Worm (Caenorhabditis elegans) whole organism, young adult: Measurements from ENCODE around the gene hrg-7.

Experiments used
- B0019.2 ChIP-seq: fragments of 200-800 bp; sonication (Bioruptor generic); conservative IDR thresholded peaks from 2 replicates; pipeline ENCODE4 v1.3.6; 2022; ENCODE audit warnings: missing genetic modification reagents, missing genetic modification characterization, missing compliant biosample characterization
- D2030.7 ChIP-seq: fragments of 200-800 bp; sonication (Bioruptor generic); IDR thresholded peaks from 2 replicates; pipeline ENCODE4 v1.3.6; 2022; ENCODE audit warnings: missing genetic modification reagents, missing genetic modification characterization, missing compliant biosample characterization
- F33H1.4 ChIP-seq: fragments of 200-800 bp; sonication (Bioruptor generic); IDR thresholded peaks from 2 replicates; pipeline ENCODE4 v1.3.6; 2022; ENCODE audit warnings: missing genetic modification reagents, missing genetic modification characterization, missing compliant biosample characterization
- F37B4.10 ChIP-seq: fragments of 200-800 bp; sonication (Bioruptor generic); IDR thresholded peaks from 2 replicates; pipeline ENCODE4 v1.3.6; 2022; ENCODE audit warnings: missing genetic modification characterization, missing compliant biosample characterization
- F49E8.2 ChIP-seq: sonication (generic microtip); optimal IDR thresholded peaks from 3 replicates; lab custom pipeline; 2017; ENCODE audit warnings: missing genetic modification characterization, mild to moderate bottlenecking, missing compliant biosample characterization, antibody characterized with exemption, moderate library complexity; ENCODE audit not compliant: insufficient read depth
- F55B11.4 ChIP-seq: sonication (generic microtip); optimal IDR thresholded peaks from 2 replicates; lab custom pipeline; 2016; ENCODE audit warnings: missing compliant biosample characterization, missing genetic modification characterization, borderline replicate concordance; ENCODE audit not compliant: insufficient read depth
- F57C9.4 ChIP-seq: sonication (generic microtip); optimal IDR thresholded peaks from 2 replicates; lab custom pipeline; 2017; ENCODE audit warnings: mild to moderate bottlenecking, missing genetic modification characterization, missing compliant biosample characterization
- Y56A3A.18 ChIP-seq: fragments of 200-800 bp; sonication (Bioruptor generic); IDR thresholded peaks from 2 replicates; pipeline ENCODE4 v1.3.6; 2022; ENCODE audit warnings: missing genetic modification reagents, missing genetic modification characterization, missing compliant biosample characterization
- Y79H2A.3 ChIP-seq: fragments of 200-800 bp; sonication (Bioruptor generic); conservative IDR thresholded peaks from 2 replicates; pipeline ENCODE4 v1.3.6; 2022; ENCODE audit warnings: missing genetic modification reagents, missing genetic modification characterization, missing compliant biosample characterization
- aptf-2 ChIP-seq: fragments of 200-800 bp; sonication (Bioruptor generic); conservative IDR thresholded peaks from 2 replicates; pipeline ENCODE4 v1.3.6; 2022; ENCODE audit warnings: missing genetic modification reagents, missing genetic modification characterization, missing compliant biosample characterization
- atf-7 ChIP-seq: sonication (generic microtip); optimal IDR thresholded peaks from 2 replicates; lab custom pipeline; 2017; ENCODE audit warnings: mild to moderate bottlenecking, missing genetic modification characterization, missing compliant biosample characterization
- attf-3 ChIP-seq: fragments of 200-800 bp; sonication (Bioruptor generic); conservative IDR thresholded peaks from 2 replicates; pipeline ENCODE4 v1.3.6; 2022; ENCODE audit warnings: missing genetic modification reagents, missing genetic modification characterization, missing compliant biosample characterization
- ccch-3 ChIP-seq: fragments of 200-800 bp; sonication (Bioruptor generic); optimal IDR thresholded peaks from 2 replicates; lab custom pipeline; 2018; ENCODE audit warnings: mild to moderate bottlenecking, missing genetic modification characterization, missing compliant biosample characterization
- cebp-1 ChIP-seq, 2 experiments: fragments of 200-800 bp in 1 of 2; sonication (Bioruptor generic) in 1 of 2; sonication (generic microtip) in 1 of 2; IDR thresholded peaks in 1 of 2; optimal IDR thresholded peaks in 1 of 2; 2 replicates each; pipeline versions ENCODE4 v1.3.6 to Lab custom; 2017 to 2022; ENCODE audit warnings: missing compliant biosample characterization in 2 of 2, missing genetic modification characterization in 2 of 2, mild to moderate bottlenecking in 1 of 2, missing genetic modification reagents in 1 of 2, moderate library complexity in 1 of 2
- ceh-40 ChIP-seq: fragments of 200-800 bp; sonication (Bioruptor generic); IDR thresholded peaks from 2 replicates; pipeline ENCODE4 v1.3.6; 2022; ENCODE audit warnings: missing genetic modification characterization, missing compliant biosample characterization
- ceh-58 ChIP-seq: fragments of 200-800 bp; sonication (Bioruptor generic); IDR thresholded peaks from 2 replicates; pipeline ENCODE4 v1.3.6; 2022; ENCODE audit warnings: missing genetic modification characterization, missing compliant biosample characterization
- ceh-79 ChIP-seq: sonication (generic microtip); optimal IDR thresholded peaks from 2 replicates; lab custom pipeline; 2017; ENCODE audit warnings: mild to moderate bottlenecking, missing genetic modification characterization, missing compliant biosample characterization
- ceh-91 ChIP-seq: fragments of 200-800 bp; sonication (Bioruptor generic); IDR thresholded peaks from 2 replicates; pipeline ENCODE4 v1.3.6; 2022; ENCODE audit warnings: missing genetic modification reagents, missing genetic modification characterization, missing compliant biosample characterization
- dox-1 ChIP-seq: fragments of 200-800 bp; sonication (Bioruptor generic); IDR thresholded peaks from 2 replicates; pipeline ENCODE4 v1.3.6; 2022; ENCODE audit warnings: missing genetic modification reagents, missing genetic modification characterization, missing compliant biosample characterization
- efl-1 ChIP-seq: fragments of 150-350 bp; optimal IDR thresholded peaks from 2 replicates; lab custom pipeline; 2014; ENCODE audit warnings: missing biosample characterization, missing genetic modification reagents, missing genetic modification characterization
- ekl-4 ChIP-seq: fragments of 200-800 bp; sonication (Bioruptor generic); IDR thresholded peaks from 2 replicates; pipeline ENCODE4 v1.3.6; 2022; ENCODE audit warnings: missing genetic modification reagents, missing genetic modification characterization, missing compliant biosample characterization
- hlh-26 ChIP-seq: fragments of 200-800 bp; sonication (Bioruptor generic); conservative IDR thresholded peaks from 2 replicates; pipeline ENCODE4 v1.3.6; 2022; ENCODE audit warnings: missing genetic modification reagents, missing genetic modification characterization, missing compliant biosample characterization
- let-526 ChIP-seq: fragments of 200-800 bp; sonication (Bioruptor generic); IDR thresholded peaks from 2 replicates; pipeline ENCODE4 v1.3.6; 2022; ENCODE audit warnings: missing genetic modification reagents, missing genetic modification characterization, missing compliant biosample characterization
- let-607 ChIP-seq, 2 experiments: fragments of 200-800 bp in 1 of 2; sonication (Bioruptor generic) in 1 of 2; sonication (generic microtip) in 1 of 2; optimal IDR thresholded peaks; 2 replicates each; lab custom pipeline; 2016 to 2018; ENCODE audit warnings: mild to moderate bottlenecking in 2 of 2, missing compliant biosample characterization in 2 of 2, missing genetic modification characterization in 2 of 2, moderate library complexity in 2 of 2, missing genotype in 1 of 2
- lin-26 ChIP-seq: fragments of 200-800 bp; sonication (Bioruptor generic); IDR thresholded peaks from 2 replicates; pipeline ENCODE4 v1.3.6; 2022; ENCODE audit warnings: missing genetic modification reagents, missing genetic modification characterization, missing compliant biosample characterization
- lin-40 ChIP-seq: sonication (generic microtip); optimal IDR thresholded peaks from 2 replicates; lab custom pipeline; 2016; ENCODE audit warnings: missing genetic modification characterization, mild to moderate bottlenecking, missing compliant biosample characterization, missing genotype, missing genetic modification reagents
- lsl-1 ChIP-seq: fragments of 200-800 bp; sonication (Bioruptor generic); optimal IDR thresholded peaks from 2 replicates; lab custom pipeline; 2018; ENCODE audit warnings: mild to moderate bottlenecking, missing genetic modification characterization, moderate library complexity, missing compliant biosample characterization
- mcd-1 ChIP-seq: fragments of 200-800 bp; sonication (Bioruptor generic); IDR thresholded peaks from 2 replicates; pipeline ENCODE4 v1.3.6; 2022; ENCODE audit warnings: missing genetic modification reagents, missing genetic modification characterization, missing compliant biosample characterization
- mel-28 ChIP-seq: sonication (generic microtip); optimal IDR thresholded peaks from 2 replicates; lab custom pipeline; 2016; ENCODE audit warnings: borderline replicate concordance, mild to moderate bottlenecking, missing genetic modification characterization, missing compliant biosample characterization
- nhr-80 ChIP-seq: sonication (generic microtip); optimal IDR thresholded peaks from 2 replicates; lab custom pipeline; 2016; ENCODE audit warnings: missing genetic modification characterization, missing compliant biosample characterization
- pbrm-1 ChIP-seq: fragments of 200-800 bp; sonication (Bioruptor generic); IDR thresholded peaks from 2 replicates; pipeline ENCODE4 v1.3.6; 2022; ENCODE audit warnings: missing genetic modification reagents, missing genetic modification characterization, missing compliant biosample characterization
- rcor-1 ChIP-seq: fragments of 200-800 bp; sonication (Bioruptor generic); IDR thresholded peaks from 2 replicates; pipeline ENCODE4 v1.3.6; 2022; ENCODE audit warnings: missing genetic modification reagents, missing genetic modification characterization, missing compliant biosample characterization
- sdz-38 ChIP-seq: sonication (generic microtip); optimal IDR thresholded peaks from 2 replicates; lab custom pipeline; 2016; ENCODE audit warnings: missing genotype, missing genetic modification characterization, missing compliant biosample characterization
- snpc-4 ChIP-seq, 5 experiments: fragments of 150-350 bp in 1 of 5; sonication (generic microtip) in 4 of 5; optimal IDR thresholded peaks; 2 replicates each; lab custom pipeline; 2014 to 2018; ENCODE audit warnings: missing genetic modification characterization in 5 of 5, missing biosample characterization in 3 of 5, antibody characterized with exemption in 2 of 5, mild to moderate bottlenecking in 2 of 5, missing compliant biosample characterization in 2 of 5, missing genotype in 2 of 5, moderate library complexity in 2 of 5, missing genetic modification reagents in 1 of 5
- tlf-1 ChIP-seq: fragments of 200-800 bp; sonication (Bioruptor generic); optimal IDR thresholded peaks from 2 replicates; lab custom pipeline; 2018; ENCODE audit warnings: mild to moderate bottlenecking, missing genetic modification characterization, missing compliant biosample characterization
- unc-62 ChIP-seq: fragments of 150-350 bp; optimal IDR thresholded peaks from 2 replicates; lab custom pipeline; 2014; ENCODE audit warnings: missing biosample characterization, missing genetic modification reagents, missing genetic modification characterization
- zim-3 ChIP-seq: sonication (generic microtip); optimal IDR thresholded peaks from 2 replicates; lab custom pipeline; 2017; ENCODE audit warnings: mild to moderate bottlenecking, missing genetic modification characterization, moderate library complexity, missing compliant biosample characterization
- ztf-25 ChIP-seq: fragments of 200-800 bp; sonication (Bioruptor generic); IDR thresholded peaks from 2 replicates; pipeline ENCODE4 v1.3.6; 2022; ENCODE audit warnings: missing genetic modification reagents, missing genetic modification characterization, missing compliant biosample characterization
- ztf-26 ChIP-seq: sonication (generic microtip); optimal IDR thresholded peaks from 2 replicates; lab custom pipeline; 2017; ENCODE audit warnings: missing genetic modification characterization, missing compliant biosample characterization

Gene hrg-7

DNA sequence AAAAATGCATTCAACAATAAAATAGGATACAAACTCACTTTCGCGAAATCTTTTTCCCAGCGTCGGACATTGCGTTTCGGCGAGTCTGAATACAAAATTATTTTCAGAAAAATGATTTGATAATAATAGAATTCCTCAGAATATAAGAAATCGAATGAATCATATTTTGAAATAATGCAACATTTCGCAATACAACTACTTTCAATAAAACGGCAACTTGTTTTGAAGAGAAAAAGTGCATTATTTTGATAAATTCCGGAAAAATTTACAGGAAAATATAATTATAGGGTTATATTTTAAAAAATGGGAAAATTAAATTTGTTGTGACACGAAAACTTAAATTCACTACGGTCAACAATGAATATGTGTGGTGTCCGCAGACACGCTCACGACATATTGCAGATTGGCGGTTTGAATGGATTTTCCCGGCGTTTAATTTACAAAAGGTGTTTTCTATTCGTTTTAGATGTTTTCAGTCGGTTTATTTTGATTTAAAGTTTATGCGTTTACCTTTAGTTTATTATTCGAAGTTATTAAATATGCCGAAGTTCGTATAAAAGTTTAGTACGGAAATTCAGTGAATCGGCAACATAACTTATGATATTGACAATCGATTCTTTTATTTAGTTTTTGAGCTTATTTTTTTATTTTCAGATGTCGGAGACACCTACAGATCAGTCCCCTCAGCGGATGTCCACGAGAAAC is 21.6 kb downstream of the hrg-7 start, which contains the start of the genes abcf-1 and scc-3 (continued):
- TF ChIP-seq ceh-91 (GFP tag; lab: Robert Waterston, UW): peak; percentile 61
- TF ChIP-seq sdz-38 (tag; lab: Kevin White, UChicago): no peak
- TF ChIP-seq ccch-3 (GFP tag; lab: Kevin White, UChicago): no peak
- TF ChIP-seq F33H1.4: peak; percentile 48
- no peak for TF ChIP-seq nhr-80 (tag; lab: Kevin White, UChicago)
- TF ChIP-seq efl-1: peak; percentile 91
- peak; percentile 77 for TF ChIP-seq lsl-1 (GFP tag; lab: Kevin White, UChicago)
- TF ChIP-seq B0019.2 (GFP tag; lab: Robert Waterston, UW): no peak
- TF ChIP-seq D2030.7: 0 out of 2 replicates have a peak, but pooled peaks have one; percentile 35
- TF ChIP-seq pbrm-1: no peak
- no peak for TF ChIP-seq rcor-1 (GFP tag; lab: Robert Waterston, UW)
- TF ChIP-seq lin-26 (GFP tag; lab: Robert Waterston, UW): no peak
- no peak for TF ChIP-seq let-526 (GFP tag; lab: Robert Waterston, UW)
- TF ChIP-seq ztf-26: no peak
- TF ChIP-seq F55B11.4: no peak
- no peak for TF ChIP-seq Y79H2A.3 (GFP tag; lab: Robert Waterston, UW)
- TF ChIP-seq cebp-1 (GFP tag; IDR thresholded peaks at IDR 0.05; lab: Robert Waterston, UW): no peak
- peak; percentile 80 for TF ChIP-seq cebp-1 (tag; optimal IDR thresholded peaks at IDR 0.05; lab: Kevin White, UChicago)
- no peak for TF ChIP-seq atf-7 (tag; lab: Kevin White, UChicago)
- no peak for TF ChIP-seq snpc-4 (GFP tag; optimal IDR thresholded peaks at IDR 0.05; lab: Kevin White, UChicago)
- peak in 1 of 4 experiments; percentile 43 for TF ChIP-seq snpc-4 (tag; optimal IDR thresholded peaks at IDR 0.05; lab: Kevin White, UChicago)
- peak; percentile 64 for TF ChIP-seq attf-3 (GFP tag; lab: Robert Waterston, UW)
- TF ChIP-seq dox-1: 0 out of 2 replicates have a peak, but pooled peaks have one; percentile 14
- TF ChIP-seq, all 124 proteins: peak for 19

DNA sequence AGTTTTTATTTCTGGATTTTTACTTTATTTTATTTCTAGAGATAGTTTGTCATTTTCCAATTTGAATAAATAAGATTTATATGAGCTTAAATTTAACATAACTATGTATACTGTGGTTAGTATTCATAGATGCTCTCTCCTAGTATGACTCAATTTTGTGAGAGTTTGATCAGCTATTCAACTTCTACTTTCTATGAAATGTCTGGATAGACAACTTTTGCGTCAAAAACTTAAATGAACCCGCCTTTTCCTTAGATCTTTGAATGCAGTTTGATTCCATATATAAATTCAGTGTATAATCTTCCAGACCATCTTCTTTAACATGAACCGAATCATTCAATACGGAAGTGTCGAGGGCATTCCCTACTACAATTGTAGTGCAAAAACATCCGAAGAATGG is 27.1 kb downstream of the hrg-7 start, which contains the start of gene srt-43:
TSS of gene srt-43 (plus strand) at position 301 of the 400 bp plus-strand sequence.
- TF ChIP-seq Y56A3A.18 (no peak), ceh-58 (no peak), let-607 (tag; optimal IDR thresholded peaks at IDR 0.05; lab: Kevin White, UChicago) (no peak), ceh-79 (tag; lab: Kevin White, UChicago) (no peak), zim-3 (tag; lab: Kevin White, UChicago) (no peak), lin-40 (no peak), F49E8.2 (tag; lab: Kevin White, UChicago) (no peak), ceh-40 (GFP tag; lab: Robert Waterston, UW) (no peak)

DNA sequence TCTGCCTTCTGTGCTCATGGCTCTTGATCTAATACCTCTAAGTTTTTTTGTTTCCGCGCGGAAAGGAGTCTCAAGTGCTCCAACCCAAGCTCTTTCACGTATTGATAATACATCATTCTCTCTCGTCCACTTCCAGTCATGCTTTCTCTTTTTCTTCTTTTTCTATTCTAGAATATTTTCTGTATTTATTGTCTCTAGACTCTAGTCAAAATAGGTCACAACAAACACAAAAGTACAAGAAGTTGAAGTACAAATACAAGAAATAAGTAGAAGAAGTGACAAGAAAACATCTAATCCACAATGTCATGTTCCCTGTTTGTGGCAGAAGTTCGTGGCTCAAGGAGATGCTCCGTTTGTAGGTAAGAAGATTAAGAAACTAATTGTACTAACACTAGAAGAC is 31.4 kb downstream of the hrg-7 start, which contains the start of gene ZC455.1:
TSS of gene ZC455.1 (plus strand) at position 301 of the 400 bp plus-strand sequence.
- TF ChIP-seq rcor-1 (GFP tag; lab: Robert Waterston, UW): no peak
- TF ChIP-seq unc-62 (GFP tag; lab: Kevin White, UChicago): no peak
- TF ChIP-seq ztf-25 (GFP tag; lab: Robert Waterston, UW): no peak
- no peak for TF ChIP-seq atf-7 (tag; lab: Kevin White, UChicago)
- TF ChIP-seq F37B4.10 (GFP tag; lab: Robert Waterston, UW): no peak
- no peak for TF ChIP-seq F57C9.4 (tag; lab: Kevin White, UChicago)
- TF ChIP-seq aptf-2 (GFP tag; lab: Robert Waterston, UW): no peak
- TF ChIP-seq hlh-26 (GFP tag; lab: Robert Waterston, UW): no peak
- no peak for TF ChIP-seq mel-28 (tag; lab: Kevin White, UChicago)
- no peak for TF ChIP-seq mcd-1 (GFP tag; lab: Robert Waterston, UW)
- no peak for TF ChIP-seq tlf-1
- TF ChIP-seq ekl-4 (GFP tag; lab: Robert Waterston, UW): no peak
